Fruit fly (Drosophila melanogaster) whole organism, wandering third instar larva: ENCODE results near the gene dao.

Experiments used
- Dfd ChIP-seq: fragments of >200 bp; optimal IDR thresholded peaks from 2 replicates; lab custom pipeline; 2017; ENCODE audit warnings: missing biosample characterization, missing genetic modification characterization
- OdsH ChIP-seq: fragments of 200-800 bp; sonication (Bioruptor generic); optimal IDR thresholded peaks from 2 replicates; lab custom pipeline; 2016; ENCODE audit warnings: missing biosample characterization, mild to moderate bottlenecking, missing genetic modification characterization

DNA sequence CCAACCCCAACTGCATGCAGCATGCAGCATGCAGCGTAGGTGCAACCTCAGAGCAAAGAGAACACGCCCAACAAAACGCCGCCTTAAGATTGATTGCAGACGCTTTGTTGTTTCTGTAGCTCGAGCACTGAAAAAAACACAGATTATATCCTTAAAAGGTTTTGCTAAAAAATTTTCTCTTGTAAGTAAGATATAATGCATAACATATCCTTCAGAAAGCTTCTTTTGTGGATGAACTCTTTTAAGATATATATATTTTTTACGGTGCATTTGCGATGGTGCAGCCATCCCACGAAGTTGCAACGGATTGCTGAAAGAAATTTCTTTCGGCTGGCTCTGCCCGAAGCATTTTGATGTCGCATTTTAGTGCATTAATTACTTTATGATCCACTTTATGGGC is 27.1 kb downstream of the dao start:
- peak; percentile 21 for TF ChIP-seq OdsH
- no peak for TF ChIP-seq Dfd (GFP tag; lab: Kevin White, UChicago)
